Fruit fly (Drosophila melanogaster) whole organism, prepupa: ENCODE results near the gene Dr.

Experiments
- Smox ChIP-seq: fragments of 200-800 bp; sonication (Bioruptor generic); optimal IDR thresholded peaks from 3 replicates; lab custom pipeline; 2016; ENCODE audit warnings: missing biosample characterization, missing genetic modification characterization
- Sox102F ChIP-seq: fragments of 200-800 bp; sonication (Bioruptor generic); optimal IDR thresholded peaks from 2 replicates; lab custom pipeline; 2016; ENCODE audit warnings: missing biosample characterization, mild to moderate bottlenecking, missing genetic modification characterization

- peak; percentile 28 for TF ChIP-seq Sox102F (GFP tag; lab: Kevin White, UChicago)
- peak; percentile 19 for TF ChIP-seq Smox (GFP tag; lab: Kevin White, UChicago)
Observed at dm6 chr3R:29522164-29522563, 34.0 kb upstream of the Dr start.
